Fruit fly (Drosophila melanogaster): ENCODE measurements around the gene lama.

The lama gene

dm6 chr3L:5297237-5297636, 58.5 kb downstream of the lama start:
- TF ChIP-seq Sin3A (optimal IDR thresholded peaks at IDR 0.05) (no peak), h (optimal IDR thresholded peaks at IDR 0.05) (no peak), psq (optimal IDR thresholded peaks at IDR 0.05) (no peak), Myc (optimal IDR thresholded peaks at IDR 0.05) (no peak), ttk (optimal IDR thresholded peaks at IDR 0.05) (no peak), insv (optimal IDR thresholded peaks at IDR 0.05) (no peak)

All from Kc167 (cell line).